Worm (Caenorhabditis elegans): ENCODE data around the gene F18E9.7.
A peak's percentile ranks its signal among the peaks of the same experiment; 100 is the strongest.

DNA sequence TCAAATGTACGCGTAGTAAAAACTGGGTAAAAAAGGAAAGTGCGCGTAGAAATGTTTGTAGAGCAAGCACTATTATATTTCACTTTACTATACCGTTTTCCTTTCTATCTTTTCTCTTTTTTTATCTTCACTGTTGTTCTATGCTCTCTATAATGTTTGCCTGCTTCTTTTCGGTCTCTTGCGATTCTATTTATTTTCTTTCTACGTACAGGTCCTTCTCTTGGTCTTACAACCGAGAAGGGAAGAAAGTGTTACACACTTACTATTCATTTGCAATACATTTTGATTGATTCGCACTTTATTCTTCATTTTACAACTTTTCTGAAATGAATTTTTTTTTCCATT, 33.1 kb downstream of the F18E9.7 start:
- TF ChIP-seq ztf-16 (tag; optimal IDR thresholded peaks at IDR 0.05): no peak
- no peak for TF ChIP-seq ceh-30 (tag; optimal IDR thresholded peaks at IDR 0.05)
- TF ChIP-seq ama-1 (optimal IDR thresholded peaks at IDR 0.05): no peak
- peak; percentile 9 for TF ChIP-seq dve-1 (tag; optimal IDR thresholded peaks at IDR 0.05)
- TF ChIP-seq pha-4 (tag; optimal IDR thresholded peaks at IDR 0.05): no peak
- no peak for TF ChIP-seq sdc-2 (tag; optimal IDR thresholded peaks at IDR 0.05)
- TF ChIP-seq nfya-1 (tag; optimal IDR thresholded peaks at IDR 0.05): no peak
- TF ChIP-seq fkh-10 (GFP tag; optimal IDR thresholded peaks at IDR 0.05): no peak
- TF ChIP-seq syd-9 (tag; optimal IDR thresholded peaks at IDR 0.05): no peak
- no peak for TF ChIP-seq dmd-4 (tag; optimal IDR thresholded peaks at IDR 0.05; ENCODE audit: borderline replicate concordance)
- TF ChIP-seq pqm-1 (tag; optimal IDR thresholded peaks at IDR 0.05): no peak
